Worm (Caenorhabditis elegans) whole organism, L3 larva: ENCODE measurements around the gene smut-1.

Experiments
- ama-1 ChIP-seq: fragments of 150-350 bp; optimal IDR thresholded peaks from 2 replicates; lab custom pipeline; 2018
- eor-1 ChIP-seq, 2 experiments: fragments of 150-350 bp; optimal IDR thresholded peaks; 2 replicates each; lab custom pipeline; 2014 to 2018; ENCODE audit warnings: missing biosample characterization in 2 of 2, missing genetic modification characterization in 2 of 2
- lin-39 ChIP-seq: fragments of 150-350 bp; optimal IDR thresholded peaks from 2 replicates; lab custom pipeline; 2018; ENCODE audit warnings: missing biosample characterization, missing genetic modification reagents, missing genetic modification characterization
- nhr-11 ChIP-seq: fragments of 150-350 bp; optimal IDR thresholded peaks from 2 replicates; lab custom pipeline; 2014; ENCODE audit warnings: missing biosample characterization, missing genetic modification characterization
- nhr-28 ChIP-seq: fragments of 150-350 bp; optimal IDR thresholded peaks from 2 replicates; lab custom pipeline; 2014; ENCODE audit warnings: missing biosample characterization, missing genetic modification characterization
- skn-1 ChIP-seq: fragments of 150-350 bp; optimal IDR thresholded peaks from 2 replicates; lab custom pipeline; 2014; ENCODE audit warnings: missing biosample characterization, missing genetic modification characterization
- unc-62 ChIP-seq: fragments of 150-350 bp; sonication (generic microtip); optimal IDR thresholded peaks from 4 replicates; lab custom pipeline; 2014; ENCODE audit warnings: missing biosample characterization, missing genetic modification reagents, missing genetic modification characterization
- ztf-11 ChIP-seq: fragments of 150-350 bp; optimal IDR thresholded peaks from 2 replicates; lab custom pipeline; 2014; ENCODE audit warnings: missing biosample characterization, missing genetic modification characterization

- TF ChIP-seq unc-62 (GFP tag; lab: Kevin White, UChicago), result no peak
- TF ChIP-seq eor-1 (tag; optimal IDR thresholded peaks at IDR 0.05; lab: Kevin White, UChicago), result no peak
- TF ChIP-seq skn-1 (tag; lab: Kevin White, UChicago), result peak; percentile 90
- TF ChIP-seq ama-1 (lab: Kevin White, UChicago), result no peak
- no peak for TF ChIP-seq ztf-11 (tag; lab: Kevin White, UChicago)
- no peak for TF ChIP-seq nhr-11 (tag; lab: Kevin White, UChicago)
- TF ChIP-seq nhr-28, result no peak
- no peak for TF ChIP-seq lin-39
Measured at ce11 chrV:6110533-6110932, 13.6 kb downstream of the smut-1 start, which contains the start of gene F17A9.4.
